Fruit fly (Drosophila melanogaster): ENCODE results near the gene cact.

The cact gene

dm6 chr2L:16352585-16353580 lies 26.9 kb upstream of the cact start, which contains the start of the genes Hyls1, chif and CG4455 (continued):
- TF ChIP-seq CG9932 (GFP tag; IDR thresholded peaks at IDR 0.05) (peak; percentile 68), usp (GFP tag; optimal IDR thresholded peaks at IDR 0.05) (no peak), CG9609 (GFP tag; optimal IDR thresholded peaks at IDR 0.05) (no peak), Hand (GFP tag; optimal IDR thresholded peaks at IDR 0.05) (no peak), Atf6 (GFP tag; IDR thresholded peaks at IDR 0.05) (no peak), zfh1 (GFP tag; IDR thresholded peaks at IDR 0.05) (no peak), CG11695 (GFP tag; IDR thresholded peaks at IDR 0.05) (no peak), Chrac-16 (GFP tag; optimal IDR thresholded peaks at IDR 0.05) (peak; percentile 36), pb (GFP tag; optimal IDR thresholded peaks at IDR 0.05) (no peak), HHEX (GFP tag; optimal IDR thresholded peaks at IDR 0.05) (no peak), HLHmδ (GFP tag; optimal IDR thresholded peaks at IDR 0.05) (no peak), mirr (GFP tag; optimal IDR thresholded peaks at IDR 0.05) (no peak), CG9817 (tag; optimal IDR thresholded peaks at IDR 0.05) (peak; percentile 28), btn (GFP tag; optimal IDR thresholded peaks at IDR 0.05) (no peak), z (GFP tag; IDR thresholded peaks at IDR 0.05) (no peak), CG17802 (tag; optimal IDR thresholded peaks at IDR 0.05) (no peak), Sry-δ (GFP tag; optimal IDR thresholded peaks at IDR 0.05) (peak; percentile 83), zfh2 (GFP tag; optimal IDR thresholded peaks at IDR 0.05) (peak; percentile 39), CG2875 (GFP tag; optimal IDR thresholded peaks at IDR 0.05) (no peak), chif (GFP tag; optimal IDR thresholded peaks at IDR 0.05) (peak; percentile 4 to 26), Atf-2 (GFP tag; optimal IDR thresholded peaks at IDR 0.05) (no peak), insv (GFP tag; optimal IDR thresholded peaks at IDR 0.05) (no peak), CG13287 (GFP tag; IDR thresholded peaks at IDR 0.05; ENCODE audit: partially characterized antibody) (peak; percentile 88), hb (GFP tag; IDR thresholded peaks at IDR 0.05; ENCODE audit: partially characterized antibody) (peak; percentile 89), CG3847 (GFP tag; IDR thresholded peaks at IDR 0.05) (peak; percentile 54), zf30C (GFP tag; optimal IDR thresholded peaks at IDR 0.05) (no peak), CG17568 (GFP tag; optimal IDR thresholded peaks at IDR 0.05) (no peak), nom (GFP tag; optimal IDR thresholded peaks at IDR 0.05) (no peak), bbx (GFP tag; IDR thresholded peaks at IDR 0.05; ENCODE audit: partially characterized antibody) (peak; percentile 78), Antp (GFP tag; optimal IDR thresholded peaks at IDR 0.05) (no peak), CG11504 (tag; optimal IDR thresholded peaks at IDR 0.05) (peak; percentile 76), CG31441 (GFP tag; IDR thresholded peaks at IDR 0.05) (peak; percentile 93), CG8924 (tag; optimal IDR thresholded peaks at IDR 0.05) (peak; percentile 27), Asciz (GFP tag; optimal IDR thresholded peaks at IDR 0.05) (peak; percentile 32), CG15269 (tag; optimal IDR thresholded peaks at IDR 0.05) (peak; percentile 54), sens (GFP tag) (peak; percentile 74), gfzf (GFP tag; optimal IDR thresholded peaks at IDR 0.05) (peak; percentile 13), Eip74EF (GFP tag; optimal IDR thresholded peaks at IDR 0.05) (no peak), Rx (GFP tag; IDR thresholded peaks at IDR 0.05) (no peak), gsb (GFP tag; IDR thresholded peaks at IDR 0.05) (no peak), CG1602 (GFP tag; optimal IDR thresholded peaks at IDR 0.05) (peak; percentile 30), ac (GFP tag; optimal IDR thresholded peaks at IDR 0.05) (no peak), bowl (GFP tag; IDR thresholded peaks at IDR 0.05) (no peak), Ets65A (GFP tag) (peak; percentile 68), dmrt11E (tag; optimal IDR thresholded peaks at IDR 0.05) (peak; percentile 43), CG17328 (GFP tag; IDR thresholded peaks at IDR 0.05) (no peak), ERR (GFP tag; optimal IDR thresholded peaks at IDR 0.05) (no peak), pho (GFP tag; optimal IDR thresholded peaks at IDR 0.05) (no peak), dm (GFP tag; optimal IDR thresholded peaks at IDR 0.05) (no peak)

All from whole organism, embryonic.